Worm (Caenorhabditis elegans) whole organism, mixed stage, embryonic: ENCODE results near the gene del-7.

ENCODE experiments used
- ceh-43 ChIP-seq: fragments of 200-800 bp; sonication (Bioruptor generic); optimal IDR thresholded peaks from 2 replicates; lab custom pipeline; 2018; ENCODE audit warnings: mild to moderate bottlenecking, missing genetic modification characterization, moderate library complexity, missing compliant biosample characterization
- elt-1 ChIP-seq: sonication (generic microtip); optimal IDR thresholded peaks from 2 replicates; lab custom pipeline; 2017; ENCODE audit warnings: missing genetic modification characterization, mild to moderate bottlenecking, missing compliant biosample characterization, antibody characterized with exemption, moderate library complexity, borderline replicate concordance; ENCODE audit not compliant: insufficient read depth
- lin-13 ChIP-seq: fragments of 150-350 bp; optimal IDR thresholded peaks from 2 replicates; lab custom pipeline; 2014; ENCODE audit warnings: missing biosample characterization, missing genetic modification characterization
- lsy-2 ChIP-seq: fragments of 150-350 bp; optimal IDR thresholded peaks from 2 replicates; lab custom pipeline; 2014; ENCODE audit warnings: missing biosample characterization, missing genetic modification characterization
- mep-1 ChIP-seq: fragments of 150-350 bp; optimal IDR thresholded peaks from 2 replicates; lab custom pipeline; 2017; ENCODE audit warnings: missing biosample characterization, missing genetic modification reagents, missing genetic modification characterization, inconsistent platforms
- nhr-12 ChIP-seq: fragments of 150-350 bp; optimal IDR thresholded peaks from 2 replicates; lab custom pipeline; 2014; ENCODE audit warnings: missing biosample characterization, missing genetic modification characterization
- pha-4 ChIP-seq: fragments of 150-350 bp; optimal IDR thresholded peaks from 2 replicates; lab custom pipeline; 2018; ENCODE audit warnings: missing biosample characterization, missing genetic modification reagents, missing genetic modification characterization
- sem-2 ChIP-seq: fragments of 200-800 bp; sonication (Bioruptor generic); optimal IDR thresholded peaks from 2 replicates; lab custom pipeline; 2018; ENCODE audit warnings: mild to moderate bottlenecking, missing genetic modification characterization, missing compliant biosample characterization
- snpc-4 ChIP-seq: fragments of 150-350 bp; optimal IDR thresholded peaks from 2 replicates; lab custom pipeline; 2014; ENCODE audit warnings: missing biosample characterization, missing genetic modification characterization
- unc-120 ChIP-seq: sonication (generic microtip); optimal IDR thresholded peaks from 2 replicates; lab custom pipeline; 2017; ENCODE audit warnings: missing genetic modification characterization, missing compliant biosample characterization; ENCODE audit not compliant: poor library complexity, severe bottlenecking
- unc-39 ChIP-seq: fragments of 150-350 bp; optimal IDR thresholded peaks from 2 replicates; lab custom pipeline; 2014; ENCODE audit warnings: missing biosample characterization, missing genetic modification characterization
- unc-62 ChIP-seq: fragments of 150-350 bp; optimal IDR thresholded peaks from 2 replicates; lab custom pipeline; 2014; ENCODE audit warnings: missing biosample characterization, missing genetic modification reagents, missing genetic modification characterization
- ztf-11 ChIP-seq: fragments of 150-350 bp; optimal IDR thresholded peaks from 2 replicates; lab custom pipeline; 2014; ENCODE audit warnings: missing biosample characterization, missing genetic modification characterization

DNA sequence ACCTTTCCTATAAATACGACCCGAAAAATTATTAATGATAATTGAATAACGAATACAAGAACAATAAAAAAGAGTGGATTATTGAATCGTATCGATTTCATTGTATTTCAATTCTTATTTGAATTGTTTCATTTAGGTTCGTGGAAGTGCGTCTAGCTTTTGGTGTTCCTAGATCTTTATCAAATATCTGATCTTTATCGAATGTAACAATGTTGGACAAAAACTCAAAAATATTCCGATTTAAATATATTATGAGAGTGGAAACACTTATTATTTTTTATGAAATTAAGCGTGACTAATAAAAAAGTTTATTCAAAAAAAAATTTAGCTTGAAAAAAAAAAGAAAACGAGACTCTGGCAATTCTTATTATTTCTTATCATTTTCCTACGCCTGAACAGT, 28.3 kb upstream of the del-7 start, which contains the start of the genes C50F7.9 and C50F7.3:
- no peak for TF ChIP-seq unc-39
- no peak for TF ChIP-seq unc-120 (tag; lab: Kevin White, UChicago)
- no peak for TF ChIP-seq lin-13 (tag; lab: Kevin White, UChicago)
- TF ChIP-seq elt-1: no peak
- no peak for TF ChIP-seq sem-2 (GFP tag; lab: Kevin White, UChicago)
- no peak for TF ChIP-seq ceh-43 (GFP tag; lab: Kevin White, UChicago)
- no peak for TF ChIP-seq mep-1 (tag; lab: Kevin White, UChicago)
- TF ChIP-seq lsy-2 (tag; lab: Kevin White, UChicago): no peak
- TF ChIP-seq unc-62: no peak
- TF ChIP-seq pha-4 (tag; lab: Kevin White, UChicago): no peak
- TF ChIP-seq ztf-11 (tag; lab: Kevin White, UChicago): no peak
- TF ChIP-seq snpc-4: no peak
- TF ChIP-seq nhr-12 (tag; lab: Kevin White, UChicago): no peak
